Worm (Caenorhabditis elegans): ENCODE data around the gene T25F10.3.

Gene T25F10.3

DNA sequence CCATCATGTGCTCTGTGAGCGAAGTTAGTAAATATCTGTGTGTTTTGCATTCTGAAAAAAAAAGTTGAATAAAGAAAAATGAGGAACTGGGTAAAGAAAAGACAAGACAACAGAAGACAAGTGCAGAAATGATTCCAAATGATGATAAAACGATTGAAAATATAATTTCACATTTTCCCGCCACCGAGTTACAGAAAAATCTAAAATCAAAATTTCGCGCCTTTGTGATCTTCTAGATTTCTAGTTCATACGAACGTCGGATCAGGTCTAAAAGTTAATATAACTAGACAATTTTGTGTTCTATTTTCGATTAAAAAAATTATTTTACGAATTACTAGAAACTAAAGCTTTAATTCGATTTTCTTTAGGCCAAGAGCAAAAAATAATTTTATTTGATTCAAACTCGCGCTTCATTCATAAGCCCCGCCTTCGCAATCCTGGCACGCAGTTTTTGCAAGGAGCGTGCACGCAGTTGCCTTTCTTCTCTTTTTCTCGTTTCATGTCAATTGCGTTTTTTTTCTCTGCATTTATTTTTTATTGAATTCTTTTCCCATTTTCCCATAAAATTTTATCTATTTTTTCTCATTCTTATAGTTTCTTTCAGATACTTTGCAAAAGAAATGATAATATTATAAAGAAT, 40.1 kb downstream of the T25F10.3 start, which contains the start of the genes spn-4 and spe-39 (continued):
- TF ChIP-seq C17E4.6 (GFP tag; IDR thresholded peaks at IDR 0.05): no peak
- TF ChIP-seq Y67H2A.10 (GFP tag; conservative IDR thresholded peaks at IDR 0.05): no peak
- TF ChIP-seq ztf-3 (GFP tag; optimal IDR thresholded peaks at IDR 0.05): no peak
- TF ChIP-seq snpc-3.4 (tag; optimal IDR thresholded peaks at IDR 0.05): peak; percentile 89
- peak; percentile 49; the same call in 1 of the 2 replicates for TF ChIP-seq pbrm-1 (GFP tag; IDR thresholded peaks at IDR 0.05)
- no peak for TF ChIP-seq ama-1 (optimal IDR thresholded peaks at IDR 0.05)
- no peak for TF ChIP-seq ama-1 (GFP tag; optimal IDR thresholded peaks at IDR 0.05)
- TF ChIP-seq hlh-26 (GFP tag; conservative IDR thresholded peaks at IDR 0.05): no peak
- 0 out of 2 replicates have a peak, but pooled peaks have one; percentile 36 for TF ChIP-seq K11D2.4 (GFP tag; IDR thresholded peaks at IDR 0.05)
- peak; percentile 58 for TF ChIP-seq dox-1 (GFP tag; IDR thresholded peaks at IDR 0.05)
- TF ChIP-seq nhr-80 (tag; optimal IDR thresholded peaks at IDR 0.05): peak; percentile 8
- no peak for TF ChIP-seq sdz-38 (tag; optimal IDR thresholded peaks at IDR 0.05)
- TF ChIP-seq snpc-1.3 (tag; optimal IDR thresholded peaks at IDR 0.05; ENCODE audit: insufficient read depth): peak; percentile 27
- no peak for TF ChIP-seq F55B11.4 (tag; optimal IDR thresholded peaks at IDR 0.05; ENCODE audit: borderline replicate concordance, insufficient read depth)
- TF ChIP-seq sea-2 (GFP tag; IDR thresholded peaks at IDR 0.05): no peak
- TF ChIP-seq rcor-1 (GFP tag; IDR thresholded peaks at IDR 0.05): 0 out of 2 replicates have a peak, but pooled peaks have one; percentile 49
- no peak for TF ChIP-seq zfh-2 (GFP tag; conservative IDR thresholded peaks at IDR 0.05)
- TF ChIP-seq pha-4 (tag; optimal IDR thresholded peaks at IDR 0.05): no peak
- no peak for TF ChIP-seq F57C9.4 (tag; optimal IDR thresholded peaks at IDR 0.05)
- TF ChIP-seq ceh-58 (GFP tag; IDR thresholded peaks at IDR 0.05): no peak
- TF ChIP-seq mcd-1 (GFP tag; IDR thresholded peaks at IDR 0.05): peak; percentile 72
- TF ChIP-seq ekl-4 (GFP tag; IDR thresholded peaks at IDR 0.05): peak; percentile 65
- TF ChIP-seq him-1 (tag; optimal IDR thresholded peaks at IDR 0.05): no peak
- TF ChIP-seq mes-4 (tag; optimal IDR thresholded peaks at IDR 0.05): no peak
- no peak for TF ChIP-seq T26A5.8 (tag; optimal IDR thresholded peaks at IDR 0.05)
- TF ChIP-seq hmg-1.2 (GFP tag; IDR thresholded peaks at IDR 0.05): peak; percentile 47
- TF ChIP-seq let-526 (GFP tag; IDR thresholded peaks at IDR 0.05): no peak
- no peak for TF ChIP-seq repo-1 (tag; optimal IDR thresholded peaks at IDR 0.05)
- TF ChIP-seq ceh-91 (GFP tag; IDR thresholded peaks at IDR 0.05): peak; percentile 90
- TF ChIP-seq F10E7.11 (tag; optimal IDR thresholded peaks at IDR 0.05): no peak
- 0 out of 2 replicates have a peak, but pooled peaks have one; percentile 18 for TF ChIP-seq hmg-20 (GFP tag; IDR thresholded peaks at IDR 0.05)
- no peak for TF ChIP-seq mel-28 (tag; optimal IDR thresholded peaks at IDR 0.05; ENCODE audit: borderline replicate concordance)
- peak; percentile 61 for TF ChIP-seq Y79H2A.3 (GFP tag; conservative IDR thresholded peaks at IDR 0.05)
- TF ChIP-seq die-1 (tag; optimal IDR thresholded peaks at IDR 0.05): no peak
- peak; percentile 48 for TF ChIP-seq hrde-1 (tag; optimal IDR thresholded peaks at IDR 0.05; ENCODE audit: borderline replicate concordance)
- TF ChIP-seq lin-40 (tag; optimal IDR thresholded peaks at IDR 0.05): no peak
- TF ChIP-seq ets-4 (GFP tag; optimal IDR thresholded peaks at IDR 0.05): no peak
- TF ChIP-seq sptf-2 (GFP tag; optimal IDR thresholded peaks at IDR 0.05): no peak
- no peak for TF ChIP-seq bed-1 (GFP tag; IDR thresholded peaks at IDR 0.05)
- TF ChIP-seq Y53F4B.3 (GFP tag; IDR thresholded peaks at IDR 0.05): no peak
- no peak for TF ChIP-seq lin-26 (GFP tag; IDR thresholded peaks at IDR 0.05)
- TF ChIP-seq tbx-9 (tag; optimal IDR thresholded peaks at IDR 0.05; ENCODE audit: borderline replicate concordance): no peak
- TF ChIP-seq nhr-179 (tag; optimal IDR thresholded peaks at IDR 0.05): no peak
- TF ChIP-seq attf-6 (GFP tag; IDR thresholded peaks at IDR 0.05): no peak
- TF ChIP-seq F33H1.4 (GFP tag; IDR thresholded peaks at IDR 0.05): peak; percentile 72
- TF ChIP-seq B0336.3 (GFP tag; IDR thresholded peaks at IDR 0.05): peak; percentile 76
- TF ChIP-seq C06A6.2 (GFP tag; conservative IDR thresholded peaks at IDR 0.05): 0 out of 2 replicates have a peak, but pooled peaks have one; percentile 43
- peak; percentile 43; the same call in 1 of the 2 replicates for TF ChIP-seq lir-1 (GFP tag; conservative IDR thresholded peaks at IDR 0.05)
- TF ChIP-seq aptf-3 (GFP tag; IDR thresholded peaks at IDR 0.05): no peak

All from whole organism, young adult.